Fruit fly (Drosophila melanogaster) whole organism, prepupa: ENCODE measurements around the gene moody.

Experiments used
- Blimp-1 ChIP-seq: fragments of 200-800 bp; sonication (Bioruptor generic); optimal IDR thresholded peaks from 3 replicates; lab custom pipeline; 2017; ENCODE audit warnings: missing biosample characterization, missing genetic modification characterization, mild to moderate bottlenecking, moderate library complexity, missing genetic modification reagents
- CG10631 ChIP-seq: fragments of 200-800 bp; sonication (Bioruptor generic); optimal IDR thresholded peaks from 2 replicates; lab custom pipeline; 2016; ENCODE audit warnings: missing biosample characterization, missing genetic modification characterization
- CG10669 ChIP-seq: fragments of 200-800 bp; sonication (Bioruptor generic); optimal IDR thresholded peaks from 3 replicates; lab custom pipeline; 2018; ENCODE audit warnings: missing biosample characterization, mild to moderate bottlenecking, missing genetic modification characterization, moderate library complexity
- CG11294 ChIP-seq: fragments of 200-800 bp; sonication (Bioruptor generic); IDR thresholded peaks from 2 replicates; pipeline ENCODE4 v1.3.6; 2022; ENCODE audit warnings: missing biosample characterization, missing genetic modification characterization
- CG11762 ChIP-seq: fragments of 200-800 bp; sonication (Bioruptor generic); optimal IDR thresholded peaks from 3 replicates; lab custom pipeline; 2016; ENCODE audit warnings: missing biosample characterization, missing genetic modification characterization; ENCODE audit not compliant: insufficient read depth
- CG1621 ChIP-seq: fragments of 200-800 bp; sonication (Bioruptor generic); optimal IDR thresholded peaks from 3 replicates; lab custom pipeline; 2018; ENCODE audit warnings: missing biosample characterization, mild to moderate bottlenecking, missing genetic modification characterization
- CG16779 ChIP-seq: fragments of 200-800 bp; sonication (Bioruptor generic); optimal IDR thresholded peaks from 3 replicates; lab custom pipeline; 2017; ENCODE audit warnings: missing biosample characterization, mild to moderate bottlenecking, missing genetic modification characterization
- CG3032 ChIP-seq: fragments of 200-800 bp; optimal IDR thresholded peaks from 2 replicates; lab custom pipeline; 2019; ENCODE audit warnings: missing biosample characterization, mild to moderate bottlenecking, missing genetic modification characterization, moderate library complexity
- CG31627 ChIP-seq: fragments of 200-800 bp; sonication (Bioruptor generic); optimal IDR thresholded peaks from 3 replicates; lab custom pipeline; 2016; ENCODE audit warnings: missing biosample characterization, missing genetic modification characterization
- CG32006 ChIP-seq: fragments of 200-800 bp; sonication (Bioruptor generic); optimal IDR thresholded peaks from 3 replicates; lab custom pipeline; 2017; ENCODE audit warnings: missing biosample characterization, mild to moderate bottlenecking, missing genetic modification characterization
- CG3919 ChIP-seq: fragments of 200-800 bp; sonication (Bioruptor generic); optimal IDR thresholded peaks from 3 replicates; lab custom pipeline; 2016; ENCODE audit warnings: missing biosample characterization, missing genetic modification characterization
- CG4318 ChIP-seq: fragments of 200-800 bp; sonication (Bioruptor generic); optimal IDR thresholded peaks from 3 replicates; lab custom pipeline; 2017; ENCODE audit warnings: missing biosample characterization, mild to moderate bottlenecking, missing genetic modification characterization
- CG6163 ChIP-seq: fragments of 200-800 bp; sonication (Bioruptor generic); IDR thresholded peaks from 3 replicates; pipeline ENCODE4 v1.3.6; 2022; ENCODE audit warnings: missing biosample characterization, missing genetic modification characterization
- CG6276 ChIP-seq: fragments of 200-800 bp; sonication (Bioruptor generic); optimal IDR thresholded peaks from 2 replicates; lab custom pipeline; 2017; ENCODE audit warnings: missing biosample characterization, mild to moderate bottlenecking, missing genetic modification characterization
- CG8119 ChIP-seq: fragments of 200-800 bp; sonication (Bioruptor generic); IDR thresholded peaks from 3 replicates; pipeline ENCODE4 v1.3.6; 2022; ENCODE audit warnings: missing biosample characterization, missing genetic modification characterization
- CG8632 ChIP-seq: fragments of 200-800 bp; sonication (Bioruptor generic); optimal IDR thresholded peaks from 3 replicates; lab custom pipeline; 2016; ENCODE audit warnings: missing biosample characterization, missing genetic modification characterization
- CG9139 ChIP-seq: fragments of 200-800 bp; sonication (Bioruptor generic); optimal IDR thresholded peaks from 3 replicates; lab custom pipeline; 2017; ENCODE audit warnings: missing biosample characterization, mild to moderate bottlenecking, missing genetic modification characterization
- Eip78C ChIP-seq: fragments of 200-800 bp; sonication (Bioruptor generic); peaks from one replicate; lab custom pipeline; 2016; ENCODE audit warnings: missing biosample characterization, missing genetic modification characterization
- Eip93F ChIP-seq: fragments of 200-800 bp; sonication (Bioruptor generic); optimal IDR thresholded peaks from 2 replicates; lab custom pipeline; 2016; ENCODE audit warnings: missing biosample characterization, mild to moderate bottlenecking, missing genetic modification characterization
- Ets21C ChIP-seq: fragments of 200-800 bp; sonication (Bioruptor generic); optimal IDR thresholded peaks from 3 replicates; lab custom pipeline; 2016; ENCODE audit warnings: missing biosample characterization, missing genetic modification characterization
- Ets96B ChIP-seq: fragments of 200-800 bp; optimal IDR thresholded peaks from 2 replicates; lab custom pipeline; 2019; ENCODE audit warnings: missing biosample characterization, mild to moderate bottlenecking, missing genetic modification characterization, moderate library complexity
- Hr39 ChIP-seq: fragments of 200-800 bp; sonication (Bioruptor generic); optimal IDR thresholded peaks from 2 replicates; lab custom pipeline; 2016; ENCODE audit warnings: missing biosample characterization, missing genetic modification characterization
- Met ChIP-seq: fragments of 200-800 bp; sonication (Bioruptor generic); optimal IDR thresholded peaks from 3 replicates; lab custom pipeline; 2016; ENCODE audit warnings: missing biosample characterization, missing genetic modification characterization
- OdsH ChIP-seq: fragments of 200-800 bp; sonication (Bioruptor generic); optimal IDR thresholded peaks from 3 replicates; lab custom pipeline; 2016; ENCODE audit warnings: missing biosample characterization, missing genetic modification characterization
- Sox102F ChIP-seq: fragments of 200-800 bp; sonication (Bioruptor generic); optimal IDR thresholded peaks from 2 replicates; lab custom pipeline; 2016; ENCODE audit warnings: missing biosample characterization, mild to moderate bottlenecking, missing genetic modification characterization
- Sox15 ChIP-seq: fragments of 200-800 bp; sonication (Bioruptor generic); optimal IDR thresholded peaks from 3 replicates; lab custom pipeline; 2016; ENCODE audit warnings: missing biosample characterization, missing genetic modification characterization
- achi ChIP-seq: fragments of 200-800 bp; sonication (Bioruptor generic); optimal IDR thresholded peaks from 3 replicates; lab custom pipeline; 2016; ENCODE audit warnings: missing biosample characterization, missing genetic modification characterization
- acj6 ChIP-seq: fragments of 200-800 bp; sonication (Bioruptor generic); optimal IDR thresholded peaks from 3 replicates; lab custom pipeline; 2016; ENCODE audit warnings: missing biosample characterization, missing genetic modification characterization
- dac ChIP-seq: fragments of 200-800 bp; sonication (Bioruptor generic); optimal IDR thresholded peaks from 2 replicates; lab custom pipeline; 2017; ENCODE audit warnings: missing biosample characterization, mild to moderate bottlenecking, missing genetic modification characterization
- eg ChIP-seq: fragments of 200-800 bp; sonication (Bioruptor generic); IDR thresholded peaks from 3 replicates; pipeline ENCODE4 v1.3.6; 2022; ENCODE audit warnings: missing biosample characterization, missing genetic modification characterization
- fd59A ChIP-seq: fragments of 200-800 bp; sonication (Bioruptor generic); optimal IDR thresholded peaks from 2 replicates; lab custom pipeline; 2017; ENCODE audit warnings: missing biosample characterization, mild to moderate bottlenecking, missing genetic modification characterization, missing genetic modification reagents
- fd85E ChIP-seq: fragments of 200-800 bp; sonication (Bioruptor generic); optimal IDR thresholded peaks from 3 replicates; lab custom pipeline; 2016; ENCODE audit warnings: missing biosample characterization, missing genetic modification characterization
- fkh ChIP-seq: fragments of 200-800 bp; sonication (Bioruptor generic); optimal IDR thresholded peaks from 3 replicates; lab custom pipeline; 2017; ENCODE audit warnings: missing biosample characterization, mild to moderate bottlenecking, missing genetic modification characterization, moderate library complexity
- lz ChIP-seq: fragments of 200-800 bp; sonication (Bioruptor generic); optimal IDR thresholded peaks from 3 replicates; lab custom pipeline; 2016; ENCODE audit warnings: missing biosample characterization, missing genetic modification characterization
- net ChIP-seq: fragments of 200-800 bp; sonication (Bioruptor generic); optimal IDR thresholded peaks from 3 replicates; lab custom pipeline; 2016; ENCODE audit warnings: missing biosample characterization, missing genetic modification characterization
- pdm3 ChIP-seq: fragments of 200-800 bp; sonication (Bioruptor generic); optimal IDR thresholded peaks from 3 replicates; lab custom pipeline; 2016; ENCODE audit warnings: missing biosample characterization, missing genetic modification characterization
- salr ChIP-seq, 2 experiments: fragments of 200-800 bp; sonication (Bioruptor generic); optimal IDR thresholded peaks; 3 replicates each; lab custom pipeline; 2016 to 2018; ENCODE audit warnings: missing biosample characterization in 2 of 2, missing genetic modification characterization in 2 of 2, mild to moderate bottlenecking in 1 of 2
- ss ChIP-seq, 2 experiments: fragments of 200-800 bp; sonication (Bioruptor generic); optimal IDR thresholded peaks; 2 replicates in 1 of 2; 3 replicates in 1 of 2; lab custom pipeline; 2017 to 2018; ENCODE audit warnings: mild to moderate bottlenecking in 2 of 2, missing biosample characterization in 2 of 2, missing genetic modification characterization in 2 of 2, moderate library complexity in 1 of 2
- svp ChIP-seq: fragments of 200-800 bp; sonication (Bioruptor generic); peaks from one replicate; lab custom pipeline; 2016; ENCODE audit warnings: missing biosample characterization, missing genetic modification characterization
- topi ChIP-seq: fragments of 200-800 bp; sonication (Bioruptor generic); optimal IDR thresholded peaks from 3 replicates; lab custom pipeline; 2016; ENCODE audit warnings: missing biosample characterization, missing genetic modification characterization
- vri ChIP-seq: fragments of 200-800 bp; sonication (Bioruptor generic); optimal IDR thresholded peaks from 3 replicates; lab custom pipeline; 2016; ENCODE audit warnings: missing biosample characterization, mild to moderate bottlenecking, missing genetic modification characterization

The moody gene

DNA sequence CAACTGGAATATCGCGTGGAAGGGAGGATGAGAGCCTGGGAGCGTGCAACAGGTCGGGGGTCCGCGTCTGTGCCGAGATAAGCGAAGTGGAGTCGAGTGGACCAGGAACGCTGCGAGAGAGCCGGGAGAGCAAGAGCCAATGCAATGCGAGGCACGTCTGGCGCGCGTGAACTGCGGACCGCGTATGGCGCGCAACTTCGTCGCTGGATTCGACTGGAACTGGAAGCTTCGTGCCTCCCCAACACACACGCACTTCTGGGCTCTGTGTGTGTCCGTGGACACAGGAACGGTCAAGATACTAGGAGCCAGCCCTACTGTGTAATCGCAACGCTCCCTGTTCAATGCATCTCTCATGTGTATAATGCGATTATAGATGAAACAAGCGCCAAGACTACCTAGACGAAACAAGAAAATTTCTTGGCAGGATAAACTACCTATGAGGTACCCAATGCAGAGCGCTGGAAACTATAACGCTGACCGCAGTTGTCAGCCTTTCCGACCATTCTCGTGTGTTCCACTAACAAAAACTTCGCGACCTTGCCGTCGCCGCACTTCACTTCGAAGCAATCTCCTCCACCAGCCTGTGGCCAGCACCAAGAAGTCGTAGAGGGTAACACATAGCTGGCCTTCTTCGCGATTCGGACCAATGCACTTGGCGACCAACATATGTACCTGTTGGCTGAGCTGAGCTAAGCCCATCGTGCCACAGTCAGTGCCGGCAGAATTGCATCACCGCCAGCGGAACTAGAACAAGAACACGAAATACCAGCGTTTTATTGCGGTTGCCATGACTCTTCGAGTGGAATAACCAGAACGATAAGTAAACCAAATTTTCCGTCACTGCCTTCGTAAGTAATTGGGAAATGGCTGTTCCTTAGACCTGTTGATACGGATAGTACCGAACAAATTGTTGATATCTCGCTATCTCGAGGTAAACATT is 22.2 kb upstream of the moody start, which contains the start of gene Rtca (continued):
- TF ChIP-seq dac (GFP tag; lab: Kevin White, UChicago) (peak; percentile 76), vri (GFP tag; lab: Kevin White, UChicago) (peak; percentile 87), CG11762 (GFP tag; lab: Kevin White, UChicago) (peak; percentile 86), CG32006 (GFP tag; lab: Kevin White, UChicago) (peak; percentile 93), acj6 (peak; percentile 87), net (GFP tag; lab: Kevin White, UChicago) (peak; percentile 90), CG6276 (GFP tag; lab: Kevin White, UChicago) (peak; percentile 87), fd85E (GFP tag; lab: Kevin White, UChicago) (peak; percentile 89), Eip93F (GFP tag; lab: Kevin White, UChicago) (no peak), CG10631 (peak; percentile 87), Eip78C (GFP tag; lab: Kevin White, UChicago) (peak; percentile 97), CG10669 (GFP tag; lab: Kevin White, UChicago) (peak; percentile 86), Blimp-1 (peak; percentile 65), CG1621 (tag; lab: Kevin White, UChicago) (peak; percentile 88), CG3032 (tag; lab: Kevin White, UChicago) (peak; percentile 86), salr (GFP tag; optimal IDR thresholded peaks at IDR 0.05; lab: Kevin White, UChicago) (peak; percentile 76 to 81), fd59A (GFP tag; lab: Kevin White, UChicago) (peak; percentile 87), lz (GFP tag; lab: Kevin White, UChicago) (peak; percentile 89), pdm3 (GFP tag; lab: Kevin White, UChicago) (peak; percentile 90), CG11294 (GFP tag; lab: Robert Waterston, UW) (peak; percentile 75), CG4318 (GFP tag; lab: Kevin White, UChicago) (no peak), OdsH (GFP tag; lab: Kevin White, UChicago) (peak; percentile 88), svp (peak; percentile 98), Ets21C (peak; percentile 80), Sox102F (peak; percentile 91), CG6163 (GFP tag; lab: Robert Waterston, UW) (peak; percentile 85), CG9139 (GFP tag; lab: Kevin White, UChicago) (peak; percentile 82), CG3919 (peak; percentile 88), CG8632 (GFP tag; lab: Kevin White, UChicago) (peak; percentile 86), CG16779 (tag; lab: Kevin White, UChicago) (peak; percentile 75), Sox15 (GFP tag; lab: Kevin White, UChicago) (peak; percentile 79), Hr39 (GFP tag; lab: Kevin White, UChicago) (peak; percentile 88), CG31627 (peak; percentile 90), ss (GFP tag; optimal IDR thresholded peaks at IDR 0.05; lab: Kevin White, UChicago) (peak; percentile 85 to 88), CG8119 (GFP tag; lab: Robert Waterston, UW) (peak; percentile 86), fkh (peak; percentile 15), topi (GFP tag; lab: Kevin White, UChicago) (peak; percentile 91), Ets96B (tag; lab: Kevin White, UChicago) (peak; percentile 87), Met (GFP tag; lab: Kevin White, UChicago) (peak; percentile 93), eg (GFP tag; lab: Robert Waterston, UW) (peak; percentile 90), achi (peak; percentile 86)
